Fruit fly (Drosophila melanogaster) whole organism, embryonic: Measurements from ENCODE around the gene CG5181.

ENCODE experiments used
- CG12071 ChIP-seq: fragments of 200-800 bp; sonication (Bioruptor generic); optimal IDR thresholded peaks from 3 replicates; lab custom pipeline; 2018; ENCODE audit warnings: missing biosample characterization, mild to moderate bottlenecking, missing genetic modification characterization
- CG12769 ChIP-seq: fragments of 200-800 bp; sonication (Bioruptor generic); optimal IDR thresholded peaks from 2 replicates; lab custom pipeline; 2019; ENCODE audit warnings: missing biosample characterization, mild to moderate bottlenecking, missing genetic modification characterization, moderate library complexity
- CG13624 ChIP-seq: fragments of 200-800 bp; sonication (Bioruptor generic); optimal IDR thresholded peaks from 2 replicates; lab custom pipeline; 2016; ENCODE audit warnings: missing biosample characterization, missing genetic modification characterization
- CG13775 ChIP-seq: fragments of 200-800 bp; sonication (Bioruptor generic); optimal IDR thresholded peaks from 3 replicates; lab custom pipeline; 2017; ENCODE audit warnings: missing biosample characterization, mild to moderate bottlenecking, missing genetic modification characterization
- CG13894 ChIP-seq: fragments of 200-800 bp; sonication (Bioruptor generic); optimal IDR thresholded peaks from 3 replicates; lab custom pipeline; 2018; ENCODE audit warnings: missing biosample characterization, mild to moderate bottlenecking, missing genetic modification characterization, moderate library complexity
- CG17802 ChIP-seq: fragments of 200-800 bp; sonication (Bioruptor generic); optimal IDR thresholded peaks from 2 replicates; lab custom pipeline; 2018; ENCODE audit warnings: missing biosample characterization, mild to moderate bottlenecking, missing genetic modification characterization, moderate library complexity
- CG18599 ChIP-seq: fragments of 200-800 bp; sonication (Bioruptor generic); optimal IDR thresholded peaks from 3 replicates; lab custom pipeline; 2017; ENCODE audit warnings: missing biosample characterization, missing genetic modification characterization, mild to moderate bottlenecking, moderate library complexity, missing genetic modification reagents
- CG34376 ChIP-seq: fragments of 200-800 bp; sonication (Bioruptor generic); optimal IDR thresholded peaks from 2 replicates; lab custom pipeline; 2018; ENCODE audit warnings: missing biosample characterization, mild to moderate bottlenecking, missing genetic modification characterization
- CG3995 ChIP-seq: fragments of 200-800 bp; sonication (Bioruptor generic); optimal IDR thresholded peaks from 3 replicates; lab custom pipeline; 2016; ENCODE audit warnings: missing biosample characterization, missing genetic modification characterization
- CG4360 ChIP-seq: fragments of 200-800 bp; sonication (Bioruptor generic); IDR thresholded peaks from 2 replicates; pipeline ENCODE4 v1.3.6; 2022; ENCODE audit warnings: missing biosample characterization, missing genetic modification characterization
- CG4617 ChIP-seq: fragments of 200-800 bp; sonication (Bioruptor generic); optimal IDR thresholded peaks from 3 replicates; lab custom pipeline; 2016; ENCODE audit warnings: missing biosample characterization, missing genetic modification characterization, borderline replicate concordance
- CG6813 ChIP-seq: fragments of 200-800 bp; sonication (Bioruptor generic); optimal IDR thresholded peaks from 2 replicates; lab custom pipeline; 2017; ENCODE audit warnings: missing biosample characterization, missing genetic modification characterization, mild to moderate bottlenecking, moderate library complexity, missing genetic modification reagents
- CG6854 ChIP-seq: fragments of 200-800 bp; sonication (Bioruptor generic); optimal IDR thresholded peaks from 3 replicates; lab custom pipeline; 2017; ENCODE audit warnings: missing biosample characterization, mild to moderate bottlenecking, missing genetic modification characterization
- CG7987 ChIP-seq: fragments of 200-800 bp; sonication (Bioruptor generic); optimal IDR thresholded peaks from 2 replicates; lab custom pipeline; 2018; ENCODE audit warnings: missing biosample characterization, mild to moderate bottlenecking, missing genetic modification characterization, moderate library complexity
- CG8290 ChIP-seq, 3 experiments: fragments of 200-800 bp; sonication (Bioruptor generic); optimal IDR thresholded peaks; 2 replicates each; lab custom pipeline; 2016 to 2019; ENCODE audit warnings: missing biosample characterization in 3 of 3, missing genetic modification characterization in 3 of 3, mild to moderate bottlenecking in 2 of 3, moderate library complexity in 1 of 3
- CG8359 ChIP-seq: fragments of 200-800 bp; sonication (Bioruptor generic); optimal IDR thresholded peaks from 2 replicates; lab custom pipeline; 2017; ENCODE audit warnings: missing biosample characterization, mild to moderate bottlenecking, missing genetic modification characterization, borderline replicate concordance
- Eip74EF ChIP-seq, 2 experiments: fragments of 200-800 bp in 1 of 2; fragments of >200 bp in 1 of 2; sonication (Bioruptor generic) in 1 of 2; optimal IDR thresholded peaks; 2 replicates each; lab custom pipeline; 2017 to 2019; ENCODE audit warnings: missing biosample characterization in 2 of 2, missing genetic modification characterization in 2 of 2, mild to moderate bottlenecking in 1 of 2, moderate library complexity in 1 of 2
- Elba2 ChIP-seq: fragments of 200-800 bp; sonication (Bioruptor generic); optimal IDR thresholded peaks from 3 replicates; lab custom pipeline; 2016; ENCODE audit warnings: missing biosample characterization, missing genetic modification characterization
- Gug ChIP-seq: fragments of 200-800 bp; sonication (Bioruptor generic); IDR thresholded peaks from 4 replicates; pipeline ENCODE4 v1.3.6; 2022; ENCODE audit warnings: missing biosample characterization, missing genetic modification characterization
- Hand ChIP-seq: fragments of 200-800 bp; sonication (Bioruptor generic); optimal IDR thresholded peaks from 2 replicates; lab custom pipeline; 2017; ENCODE audit warnings: mild to moderate bottlenecking, missing biosample characterization, missing genetic modification reagents, missing genetic modification characterization
- HmgZ ChIP-seq: fragments of 200-800 bp; sonication (Bioruptor generic); optimal IDR thresholded peaks from 2 replicates; lab custom pipeline; 2018; ENCODE audit warnings: missing biosample characterization, mild to moderate bottlenecking, missing genetic modification characterization
- Kr ChIP-seq: fragments of 200-800 bp; sonication (Bioruptor generic); optimal IDR thresholded peaks from 2 replicates; lab custom pipeline; 2017; ENCODE audit warnings: missing biosample characterization, mild to moderate bottlenecking, missing genetic modification characterization
- MESR4 ChIP-seq: fragments of 200-800 bp; sonication (Bioruptor generic); optimal IDR thresholded peaks from 2 replicates; lab custom pipeline; 2018; ENCODE audit warnings: missing biosample characterization, mild to moderate bottlenecking, missing genetic modification characterization, moderate library complexity
- Oli ChIP-seq: fragments of 200-800 bp; sonication (Bioruptor generic); optimal IDR thresholded peaks from 2 replicates; lab custom pipeline; 2018; ENCODE audit warnings: missing biosample characterization, mild to moderate bottlenecking, missing genetic modification characterization, moderate library complexity
- Optix ChIP-seq: fragments of 200-800 bp; sonication (Bioruptor generic); IDR thresholded peaks from 3 replicates; pipeline ENCODE4 v1.3.6; 2022; ENCODE audit warnings: missing biosample characterization, missing genetic modification characterization
- Pdp1 ChIP-seq, 2 experiments: fragments of 200-800 bp; sonication (Bioruptor generic); optimal IDR thresholded peaks; 3 replicates each; lab custom pipeline; 2016; ENCODE audit warnings: missing biosample characterization in 2 of 2, missing genetic modification characterization in 2 of 2, mild to moderate bottlenecking in 1 of 2, moderate library complexity in 1 of 2
- YL-1 ChIP-seq: fragments of 200-800 bp; sonication (Bioruptor generic); optimal IDR thresholded peaks from 3 replicates; lab custom pipeline; 2017; ENCODE audit warnings: missing biosample characterization, mild to moderate bottlenecking, missing genetic modification characterization
- bbx ChIP-seq: fragments of 200-800 bp; sonication (Bioruptor generic); IDR thresholded peaks from 2 replicates; pipeline ENCODE4 v1.3.6; 2022; ENCODE audit warnings: missing biosample characterization, missing genetic modification characterization; ENCODE audit not compliant: partially characterized antibody
- cg ChIP-seq: fragments of 200-800 bp; sonication (Bioruptor generic); optimal IDR thresholded peaks from 3 replicates; lab custom pipeline; 2019; ENCODE audit warnings: missing biosample characterization, mild to moderate bottlenecking, missing genetic modification characterization, moderate library complexity
- chm ChIP-seq: fragments of 200-800 bp; sonication (Bioruptor generic); IDR thresholded peaks from 2 replicates; pipeline ENCODE4 v1.3.6; 2022; ENCODE audit warnings: missing biosample characterization, missing genetic modification characterization
- ci ChIP-seq: fragments of 200-800 bp; sonication (Bioruptor generic); IDR thresholded peaks from 3 replicates; pipeline ENCODE4 v1.3.6; 2022; ENCODE audit warnings: missing biosample characterization, missing genetic modification characterization
- crp ChIP-seq, 2 experiments: fragments of 200-800 bp; sonication (Bioruptor generic); optimal IDR thresholded peaks; 2 replicates in 1 of 2; 3 replicates in 1 of 2; lab custom pipeline; 2017; ENCODE audit warnings: missing biosample characterization in 2 of 2, missing genetic modification characterization in 2 of 2, mild to moderate bottlenecking in 1 of 2, moderate library complexity in 1 of 2
- cwo ChIP-seq: fragments of 200-800 bp; sonication (Bioruptor generic); optimal IDR thresholded peaks from 3 replicates; lab custom pipeline; 2017; ENCODE audit warnings: missing biosample characterization, missing genetic modification characterization, mild to moderate bottlenecking, moderate library complexity, missing genetic modification reagents
- eve ChIP-seq, 2 experiments: fragments of >200 bp; optimal IDR thresholded peaks; 2 replicates each; lab custom pipeline; 2017; ENCODE audit warnings: missing biosample characterization in 2 of 2, missing genetic modification characterization in 2 of 2
- exex ChIP-seq: fragments of 200-800 bp; sonication (Bioruptor generic); optimal IDR thresholded peaks from 4 replicates; lab custom pipeline; 2018; ENCODE audit warnings: missing biosample characterization, mild to moderate bottlenecking, missing genetic modification characterization, moderate library complexity
- ftz-f1 ChIP-seq: fragments of 200-800 bp; sonication (Bioruptor generic); optimal IDR thresholded peaks from 2 replicates; lab custom pipeline; 2016; ENCODE audit warnings: missing biosample characterization, missing genetic modification characterization
- grn ChIP-seq: fragments of 200-800 bp; sonication (Bioruptor generic); optimal IDR thresholded peaks from 3 replicates; lab custom pipeline; 2017; ENCODE audit warnings: missing biosample characterization, missing genetic modification characterization
- gro ChIP-seq: fragments of 200-800 bp; sonication (Bioruptor generic); optimal IDR thresholded peaks from 2 replicates; lab custom pipeline; 2016; ENCODE audit warnings: missing biosample characterization, missing genetic modification characterization
- gsb ChIP-seq: fragments of 200-800 bp; sonication (Bioruptor generic); IDR thresholded peaks from 2 replicates; pipeline ENCODE4 v1.3.6; 2022; ENCODE audit warnings: missing biosample characterization, missing genetic modification characterization
- hb ChIP-seq: fragments of 200-800 bp; sonication (Bioruptor generic); IDR thresholded peaks from 3 replicates; pipeline ENCODE4 v1.3.6; 2022; ENCODE audit warnings: missing biosample characterization, missing genetic modification characterization; ENCODE audit not compliant: partially characterized antibody
- kni ChIP-seq: fragments of 200-800 bp; sonication (Bioruptor generic); optimal IDR thresholded peaks from 3 replicates; lab custom pipeline; 2017; ENCODE audit warnings: mild to moderate bottlenecking, missing biosample characterization, missing genetic modification reagents, missing genetic modification characterization
- lab ChIP-seq: fragments of 200-800 bp; sonication (Bioruptor generic); optimal IDR thresholded peaks from 3 replicates; lab custom pipeline; 2017; ENCODE audit warnings: missing biosample characterization, missing genetic modification characterization, mild to moderate bottlenecking, moderate library complexity, missing genetic modification reagents
- nerfin-1 ChIP-seq: fragments of 200-800 bp; sonication (Bioruptor generic); optimal IDR thresholded peaks from 3 replicates; lab custom pipeline; 2019; ENCODE audit warnings: missing biosample characterization, mild to moderate bottlenecking, missing genetic modification characterization, moderate library complexity
- pb ChIP-seq: fragments of 200-800 bp; sonication (Bioruptor generic); optimal IDR thresholded peaks from 3 replicates; lab custom pipeline; 2016; ENCODE audit warnings: missing biosample characterization, missing genetic modification characterization
- sens ChIP-seq: fragments of 200-800 bp; sonication (Bioruptor generic); peaks from one replicate; lab custom pipeline; 2016; ENCODE audit warnings: missing biosample characterization, missing genetic modification characterization

Gene CG5181

DNA sequence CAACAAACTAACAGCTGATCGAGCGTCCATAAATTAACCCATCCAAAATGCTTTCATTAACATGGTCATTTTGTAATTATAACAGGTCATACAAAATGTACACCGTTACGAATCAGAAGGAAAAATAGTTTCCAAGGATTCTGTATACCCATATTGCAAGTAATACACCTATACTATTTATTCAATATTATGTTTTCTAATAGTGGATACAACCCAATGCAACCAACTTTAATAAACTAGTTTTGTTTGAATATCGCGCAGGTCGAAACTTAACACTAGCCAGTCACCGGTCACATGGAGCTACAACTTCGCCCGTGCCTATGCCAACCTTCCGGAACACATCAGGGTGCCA, 18.2 kb upstream of the CG5181 start:
- peak in 1 of 2 experiments; percentile 57 for TF ChIP-seq eve (GFP tag; optimal IDR thresholded peaks at IDR 0.05; lab: Kevin White, UChicago)
- no peak for TF ChIP-seq Optix (GFP tag; lab: Robert Waterston, UW)
- TF ChIP-seq ci = no peak
- TF ChIP-seq sens (GFP tag; lab: Kevin White, UChicago) = peak; percentile 77
- TF ChIP-seq, all 482 proteins: peak for 2

DNA sequence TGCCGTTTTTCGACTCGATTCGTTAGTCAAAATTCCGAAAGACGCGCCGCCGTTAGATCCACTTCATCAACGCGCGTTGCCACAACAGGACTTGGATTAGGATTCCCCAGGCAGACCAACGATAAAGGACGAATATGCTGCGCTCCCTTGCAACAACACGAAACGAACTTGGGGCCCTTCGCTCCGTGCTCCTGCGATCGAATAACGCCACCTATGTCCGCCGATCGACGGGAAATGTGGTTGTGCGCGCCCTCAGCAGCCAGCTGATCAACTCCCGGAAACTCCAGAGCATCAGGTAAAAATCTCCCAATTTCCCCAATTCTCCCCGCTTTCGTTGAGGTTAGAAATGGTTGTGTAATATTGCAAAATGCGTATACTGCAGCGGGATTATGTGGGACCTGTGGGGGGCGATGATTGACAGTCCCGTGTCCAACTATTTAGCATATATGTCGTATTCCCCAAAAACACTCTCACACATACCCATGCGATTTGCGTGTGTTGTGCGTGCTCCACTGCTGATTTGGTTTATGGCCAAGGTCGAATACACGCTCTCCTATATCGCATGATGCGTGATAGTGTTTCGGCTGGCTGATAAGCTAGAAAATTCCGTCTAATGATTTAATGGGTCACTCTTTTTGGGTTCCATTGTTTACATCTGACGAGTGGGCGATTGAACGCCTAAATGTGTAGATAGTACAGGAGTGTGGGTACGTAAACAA, 17.6 kb upstream of the CG5181 start:
- TF ChIP-seq CG7987 (GFP tag; lab: Kevin White, UChicago) = peak; percentile 99
- peak; percentile 81 for TF ChIP-seq CG12769
- peak; percentile 43 for TF ChIP-seq lab (GFP tag; lab: Kevin White, UChicago)
- TF ChIP-seq CG13775 (GFP tag; lab: Kevin White, UChicago) = no peak
- TF ChIP-seq CG6813 (GFP tag; lab: Kevin White, UChicago) = peak; percentile 59
- no peak for TF ChIP-seq Oli
- TF ChIP-seq CG34376 = peak; percentile 85
- TF ChIP-seq YL-1 (GFP tag; lab: Kevin White, UChicago) = peak; percentile 29
- TF ChIP-seq MESR4 (GFP tag; lab: Kevin White, UChicago) = peak; percentile 65
- TF ChIP-seq gro (GFP tag; lab: Kevin White, UChicago) = peak; percentile 8
- peak; percentile 56; the same call in 1 of the 2 replicates for TF ChIP-seq chm
- TF ChIP-seq CG18599 (GFP tag; lab: Kevin White, UChicago) = peak; percentile 26
- no peak for TF ChIP-seq CG13894 (tag; lab: Kevin White, UChicago)
- no peak for TF ChIP-seq Gug
- peak; percentile 48; the same call in 2 of the 3 replicates for TF ChIP-seq ci
- TF ChIP-seq CG13624 (GFP tag; lab: Kevin White, UChicago) = no peak
- TF ChIP-seq grn (GFP tag; lab: Kevin White, UChicago) = peak; percentile 45
- no peak for TF ChIP-seq CG3995 (GFP tag; lab: Kevin White, UChicago)
- TF ChIP-seq CG4360 = no peak
- TF ChIP-seq Elba2 (GFP tag; lab: Kevin White, UChicago) = no peak
- no peak for TF ChIP-seq sens (GFP tag; lab: Kevin White, UChicago)
- peak; percentile 57 for TF ChIP-seq cg (GFP tag; lab: Kevin White, UChicago)
- peak; percentile 21 for TF ChIP-seq CG4617 (GFP tag; lab: Kevin White, UChicago)
- TF ChIP-seq Eip74EF (GFP tag; optimal IDR thresholded peaks at IDR 0.05; lab: Kevin White, UChicago) = peak in 1 of 2 experiments; percentile 9
- peak; percentile 33 for TF ChIP-seq kni (GFP tag; lab: Kevin White, UChicago)
- no peak for TF ChIP-seq hb
- peak in 1 of 2 experiments; percentile 29 for TF ChIP-seq crp (GFP tag; optimal IDR thresholded peaks at IDR 0.05; lab: Kevin White, UChicago)
- no peak for TF ChIP-seq pb
- TF ChIP-seq exex (tag; lab: Kevin White, UChicago) = peak; percentile 90
- TF ChIP-seq Kr (GFP tag; lab: Kevin White, UChicago) = no peak
- TF ChIP-seq nerfin-1 (tag; lab: Kevin White, UChicago) = no peak
- TF ChIP-seq CG8359 (GFP tag; lab: Kevin White, UChicago) = peak; percentile 19
- no peak for TF ChIP-seq CG8290 (GFP tag; optimal IDR thresholded peaks at IDR 0.05; lab: Kevin White, UChicago)
- peak in 1 of 2 experiments; percentile 38 for TF ChIP-seq CG8290 (tag; optimal IDR thresholded peaks at IDR 0.05; lab: Kevin White, UChicago)
- peak in 1 of 2 experiments; percentile 99 for TF ChIP-seq Pdp1 (GFP tag; optimal IDR thresholded peaks at IDR 0.05; lab: Kevin White, UChicago)
- TF ChIP-seq ftz-f1 = peak; percentile 87
- peak; percentile 27 for TF ChIP-seq HmgZ (tag; lab: Kevin White, UChicago)
- 0 out of 2 replicates have a peak, but pooled peaks have one; percentile 7 for TF ChIP-seq bbx (GFP tag; lab: Robert Waterston, UW)
- TF ChIP-seq cwo (GFP tag; lab: Kevin White, UChicago) = peak; percentile 75
- TF ChIP-seq gsb = no peak
- no peak for TF ChIP-seq CG17802 (tag; lab: Kevin White, UChicago)
- peak; percentile 14 for TF ChIP-seq Hand (GFP tag; lab: Kevin White, UChicago)
- TF ChIP-seq CG6854 (GFP tag; lab: Kevin White, UChicago) = peak; percentile 0
- TF ChIP-seq CG12071 (GFP tag; lab: Kevin White, UChicago) = peak; percentile 17
